Worm (Caenorhabditis elegans) whole organism, mixed stage, embryonic: ENCODE measurements around the gene clec-255.

ENCODE experiments used
- M03D4.4 ChIP-seq: sonication (generic microtip); optimal IDR thresholded peaks from 2 replicates; lab custom pipeline; 2017; ENCODE audit warnings: mild to moderate bottlenecking, missing genetic modification characterization, missing compliant biosample characterization
- bed-3 ChIP-seq: fragments of 200-800 bp; sonication (Bioruptor generic); optimal IDR thresholded peaks from 3 replicates; lab custom pipeline; 2018; ENCODE audit warnings: mild to moderate bottlenecking, missing genetic modification characterization, moderate library complexity, missing compliant biosample characterization
- blmp-1 ChIP-seq: fragments of 150-350 bp; optimal IDR thresholded peaks from 2 replicates; lab custom pipeline; 2014; ENCODE audit warnings: missing biosample characterization, missing genetic modification characterization
- ceh-39 ChIP-seq: fragments of 150-350 bp; optimal IDR thresholded peaks from 2 replicates; lab custom pipeline; 2014; ENCODE audit warnings: missing biosample characterization, missing genetic modification characterization
- ceh-43 ChIP-seq: fragments of 200-800 bp; sonication (Bioruptor generic); optimal IDR thresholded peaks from 2 replicates; lab custom pipeline; 2018; ENCODE audit warnings: mild to moderate bottlenecking, missing genetic modification characterization, moderate library complexity, missing compliant biosample characterization
- ceh-83 ChIP-seq: fragments of 200-800 bp; sonication (Bioruptor generic); optimal IDR thresholded peaks from 2 replicates; lab custom pipeline; 2018; ENCODE audit warnings: mild to moderate bottlenecking, missing genetic modification characterization, missing compliant biosample characterization
- ces-1 ChIP-seq: fragments of 150-350 bp; optimal IDR thresholded peaks from 2 replicates; lab custom pipeline; 2014; ENCODE audit warnings: missing biosample characterization, missing genetic modification reagents, missing genetic modification characterization
- cnd-1 ChIP-seq: fragments of 200-800 bp; sonication (Bioruptor generic); optimal IDR thresholded peaks from 2 replicates; lab custom pipeline; 2018; ENCODE audit warnings: mild to moderate bottlenecking, missing genetic modification characterization, missing compliant biosample characterization
- drap-1 ChIP-seq: fragments of 200-800 bp; sonication (Bioruptor generic); optimal IDR thresholded peaks from 3 replicates; lab custom pipeline; 2018; ENCODE audit warnings: mild to moderate bottlenecking, missing genetic modification characterization, missing compliant biosample characterization
- elt-1 ChIP-seq: sonication (generic microtip); optimal IDR thresholded peaks from 2 replicates; lab custom pipeline; 2017; ENCODE audit warnings: missing genetic modification characterization, mild to moderate bottlenecking, missing compliant biosample characterization, antibody characterized with exemption, moderate library complexity, borderline replicate concordance; ENCODE audit not compliant: insufficient read depth
- elt-3 ChIP-seq: fragments of 150-350 bp; optimal IDR thresholded peaks from 2 replicates; lab custom pipeline; 2014; ENCODE audit warnings: missing biosample characterization, missing genetic modification characterization
- flh-1 ChIP-seq: fragments of 200-800 bp; sonication (Bioruptor generic); optimal IDR thresholded peaks from 2 replicates; lab custom pipeline; 2018; ENCODE audit warnings: mild to moderate bottlenecking, missing genetic modification characterization, moderate library complexity, missing compliant biosample characterization
- ham-2 ChIP-seq: fragments of 200-800 bp; sonication (Bioruptor generic); optimal IDR thresholded peaks from 2 replicates; lab custom pipeline; 2018; ENCODE audit warnings: mild to moderate bottlenecking, missing genetic modification characterization, missing compliant biosample characterization
- hlh-1 ChIP-seq: fragments of 150-350 bp; optimal IDR thresholded peaks from 2 replicates; lab custom pipeline; 2014; ENCODE audit warnings: missing biosample characterization, missing genetic modification reagents, missing genetic modification characterization
- lin-13 ChIP-seq: fragments of 150-350 bp; optimal IDR thresholded peaks from 2 replicates; lab custom pipeline; 2014; ENCODE audit warnings: missing biosample characterization, missing genetic modification characterization
- lsy-2 ChIP-seq: fragments of 150-350 bp; optimal IDR thresholded peaks from 2 replicates; lab custom pipeline; 2014; ENCODE audit warnings: missing biosample characterization, missing genetic modification characterization
- mls-2 ChIP-seq: sonication (generic microtip); optimal IDR thresholded peaks from 2 replicates; lab custom pipeline; 2016; ENCODE audit warnings: mild to moderate bottlenecking, missing genetic modification characterization, moderate library complexity, missing compliant biosample characterization
- nhr-12 ChIP-seq: fragments of 150-350 bp; optimal IDR thresholded peaks from 2 replicates; lab custom pipeline; 2014; ENCODE audit warnings: missing biosample characterization, missing genetic modification characterization
- nhr-2 ChIP-seq: fragments of 150-350 bp; optimal IDR thresholded peaks from 2 replicates; lab custom pipeline; 2014; ENCODE audit warnings: missing biosample characterization, missing genetic modification characterization
- nhr-237 ChIP-seq: fragments of 150-350 bp; optimal IDR thresholded peaks from 2 replicates; lab custom pipeline; 2014; ENCODE audit warnings: missing biosample characterization, missing genetic modification characterization
- nhr-76 ChIP-seq: sonication (generic microtip); optimal IDR thresholded peaks from 2 replicates; lab custom pipeline; 2017; ENCODE audit warnings: missing biosample characterization, missing genetic modification characterization
- pha-4 ChIP-seq: fragments of 150-350 bp; optimal IDR thresholded peaks from 2 replicates; lab custom pipeline; 2018; ENCODE audit warnings: missing biosample characterization, missing genetic modification reagents, missing genetic modification characterization
- sem-2 ChIP-seq: fragments of 200-800 bp; sonication (Bioruptor generic); optimal IDR thresholded peaks from 2 replicates; lab custom pipeline; 2018; ENCODE audit warnings: mild to moderate bottlenecking, missing genetic modification characterization, missing compliant biosample characterization
- snpc-4 ChIP-seq: fragments of 150-350 bp; optimal IDR thresholded peaks from 2 replicates; lab custom pipeline; 2014; ENCODE audit warnings: missing biosample characterization, missing genetic modification characterization
- sptf-1 ChIP-seq: sonication (generic microtip); optimal IDR thresholded peaks from 2 replicates; lab custom pipeline; 2017; ENCODE audit warnings: mild to moderate bottlenecking, missing genetic modification characterization, moderate library complexity, missing compliant biosample characterization
- tbx-8 ChIP-seq: fragments of 200-800 bp; sonication (Bioruptor generic); optimal IDR thresholded peaks from 2 replicates; lab custom pipeline; 2018; ENCODE audit warnings: mild to moderate bottlenecking, missing genetic modification characterization, moderate library complexity, missing compliant biosample characterization
- unc-120 ChIP-seq: sonication (generic microtip); optimal IDR thresholded peaks from 2 replicates; lab custom pipeline; 2017; ENCODE audit warnings: missing genetic modification characterization, missing compliant biosample characterization; ENCODE audit not compliant: poor library complexity, severe bottlenecking
- unc-39 ChIP-seq: fragments of 150-350 bp; optimal IDR thresholded peaks from 2 replicates; lab custom pipeline; 2014; ENCODE audit warnings: missing biosample characterization, missing genetic modification characterization
- unc-62 ChIP-seq: fragments of 150-350 bp; optimal IDR thresholded peaks from 2 replicates; lab custom pipeline; 2014; ENCODE audit warnings: missing biosample characterization, missing genetic modification reagents, missing genetic modification characterization
- zip-8 ChIP-seq: fragments of 150-350 bp; optimal IDR thresholded peaks from 2 replicates; lab custom pipeline; 2014; ENCODE audit warnings: missing biosample characterization, missing genetic modification characterization
- ztf-11 ChIP-seq: fragments of 150-350 bp; optimal IDR thresholded peaks from 2 replicates; lab custom pipeline; 2014; ENCODE audit warnings: missing biosample characterization, missing genetic modification characterization

The clec-255 gene

ce11 chrV:18776245-18776737 is 5.8 kb upstream of the clec-255 start, which contains the start of gene Y17D7B.4:
Gene Y17D7B.4 (minus strand): TSS chrV:18776687.
- TF ChIP-seq nhr-2 (no peak), hlh-1 (tag; lab: Kevin White, UChicago) (no peak), M03D4.4 (tag; lab: Kevin White, UChicago) (no peak), zip-8 (tag; lab: Kevin White, UChicago) (no peak), lsy-2 (tag; lab: Kevin White, UChicago) (no peak)

DNA sequence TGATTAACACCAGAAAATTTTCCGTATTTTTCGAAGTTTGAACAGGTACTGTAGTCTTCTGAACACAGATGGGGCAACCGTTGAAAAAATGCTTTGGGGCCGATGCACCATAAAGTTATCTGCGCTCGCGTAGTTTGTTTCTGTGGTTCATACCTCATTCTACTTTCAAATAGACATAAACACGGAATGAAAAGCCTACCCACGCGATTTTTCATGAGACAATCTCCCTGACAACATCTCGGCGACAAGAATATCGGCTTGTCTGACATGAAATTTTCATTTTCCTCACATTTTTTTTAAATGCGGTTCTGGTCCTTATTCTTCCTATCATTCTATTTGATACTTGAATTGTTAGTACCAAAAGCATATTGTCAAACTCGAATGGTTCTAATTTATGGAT is 2.2 kb upstream of the clec-255 start, which contains the start of gene clec-257:
TSS of gene clec-257 (plus strand) at position 301 of the 400 bp plus-strand sequence.
- TF ChIP-seq zip-8 (tag; lab: Kevin White, UChicago), result no peak
- no peak for TF ChIP-seq snpc-4 (tag; lab: Kevin White, UChicago)
- no peak for TF ChIP-seq unc-39 (tag; lab: Kevin White, UChicago)
- TF ChIP-seq elt-3 (tag; lab: Kevin White, UChicago), result no peak
- no peak for TF ChIP-seq pha-4 (tag; lab: Kevin White, UChicago)
- no peak for TF ChIP-seq hlh-1 (tag; lab: Kevin White, UChicago)
- TF ChIP-seq sptf-1 (tag; lab: Kevin White, UChicago), result no peak
- no peak for TF ChIP-seq unc-62 (GFP tag; lab: Kevin White, UChicago)
- no peak for TF ChIP-seq ztf-11 (tag; lab: Kevin White, UChicago)
- no peak for TF ChIP-seq ceh-39 (tag; lab: Kevin White, UChicago)
- no peak for TF ChIP-seq tbx-8 (GFP tag; lab: Kevin White, UChicago)
- no peak for TF ChIP-seq nhr-237 (tag; lab: Kevin White, UChicago)
- TF ChIP-seq ham-2 (GFP tag; lab: Kevin White, UChicago), result no peak
- TF ChIP-seq ces-1 (GFP tag; lab: Kevin White, UChicago), result no peak
- TF ChIP-seq nhr-2, result no peak
- no peak for TF ChIP-seq nhr-12 (tag; lab: Kevin White, UChicago)
- no peak for TF ChIP-seq mls-2
- no peak for TF ChIP-seq ceh-43 (GFP tag; lab: Kevin White, UChicago)
- no peak for TF ChIP-seq flh-1 (GFP tag; lab: Kevin White, UChicago)
- TF ChIP-seq lin-13 (tag; lab: Kevin White, UChicago), result no peak

DNA sequence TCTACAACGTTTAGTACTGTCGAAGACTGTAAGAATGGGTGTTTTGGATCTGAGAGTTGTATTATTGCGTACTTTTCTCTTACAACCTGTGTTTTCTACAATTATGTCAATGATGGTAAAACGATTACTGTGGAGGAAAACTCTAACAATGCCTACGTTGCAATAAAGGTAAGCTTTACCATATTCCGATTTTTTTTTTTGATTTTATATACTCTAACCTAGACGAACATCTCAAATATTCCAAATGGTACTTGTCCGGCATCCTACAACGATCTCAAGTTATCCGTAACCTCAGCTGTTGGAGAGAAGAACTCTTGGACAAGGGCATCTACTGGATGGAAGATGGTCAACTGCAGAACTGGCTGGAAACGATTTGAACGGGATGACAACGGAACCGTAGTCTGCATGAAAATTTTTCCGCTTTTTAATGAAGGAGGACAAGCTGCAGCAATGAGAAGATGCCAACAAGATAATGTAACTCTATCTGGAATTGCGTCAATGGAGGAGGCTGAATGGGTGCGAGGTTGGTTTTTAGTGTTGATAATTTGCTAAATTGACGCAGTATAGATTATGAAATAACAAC is 1.4 kb upstream of the clec-255 start:
- TF ChIP-seq ceh-83 (GFP tag; lab: Kevin White, UChicago) (no peak), unc-120 (tag; lab: Kevin White, UChicago) (no peak), M03D4.4 (tag; lab: Kevin White, UChicago) (no peak), ceh-39 (tag; lab: Kevin White, UChicago) (no peak), elt-1 (tag; lab: Kevin White, UChicago) (no peak), flh-1 (GFP tag; lab: Kevin White, UChicago) (no peak), unc-39 (tag; lab: Kevin White, UChicago) (no peak), sem-2 (GFP tag; lab: Kevin White, UChicago) (no peak), zip-8 (tag; lab: Kevin White, UChicago) (no peak), nhr-237 (tag; lab: Kevin White, UChicago) (no peak), pha-4 (tag; lab: Kevin White, UChicago) (no peak), tbx-8 (GFP tag; lab: Kevin White, UChicago) (no peak), cnd-1 (no peak), nhr-76 (tag; lab: Kevin White, UChicago) (no peak)

DNA sequence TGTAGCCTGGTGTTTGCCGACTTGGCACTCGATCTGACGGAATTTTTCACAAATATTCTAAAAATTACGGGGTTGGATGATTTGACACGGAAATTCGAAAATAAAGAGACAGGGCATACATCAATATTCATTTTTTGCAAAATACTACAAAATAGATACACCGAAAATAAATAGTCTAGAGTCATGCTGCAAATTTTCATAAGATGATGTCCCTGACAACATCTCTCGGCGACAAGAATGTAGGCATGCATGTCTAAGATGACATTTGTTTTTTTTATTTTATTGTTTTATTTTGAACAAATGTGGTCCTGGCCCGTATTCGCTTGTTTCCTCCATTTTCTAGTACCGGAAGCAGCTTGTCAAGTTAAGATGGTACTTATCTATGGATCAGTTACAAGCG is 867 bp upstream of the clec-255 start, which contains the start of gene clec-256:
TSS of gene clec-256 (plus strand) at position 301 of the 400 bp plus-strand sequence.
- TF ChIP-seq blmp-1 (tag; lab: Kevin White, UChicago), result no peak
- no peak for TF ChIP-seq bed-3
- no peak for TF ChIP-seq lin-13 (tag; lab: Kevin White, UChicago)
- no peak for TF ChIP-seq drap-1 (GFP tag; lab: Kevin White, UChicago)
- no peak for TF ChIP-seq mls-2
- no peak for TF ChIP-seq hlh-1 (tag; lab: Kevin White, UChicago)
- no peak for TF ChIP-seq sem-2 (GFP tag; lab: Kevin White, UChicago)
- TF ChIP-seq nhr-2, result no peak
